Fruit fly (Drosophila melanogaster): ENCODE measurements around the gene XNP.
A peak's percentile ranks its signal among the peaks of the same experiment; 100 is the strongest.

Gene XNP

dm6 chr3R:25451832-25452231 is 30.8 kb downstream of the XNP start (continued):
- peak in 1 of 3 experiments; percentile 28 for TF ChIP-seq lola (GFP tag; optimal IDR thresholded peaks at IDR 0.05)
- no peak for TF ChIP-seq CG10267 (tag; optimal IDR thresholded peaks at IDR 0.05)
- TF ChIP-seq dmrt11E (tag; optimal IDR thresholded peaks at IDR 0.05) = peak; percentile 41
- no peak for TF ChIP-seq cad (GFP tag; optimal IDR thresholded peaks at IDR 0.05)
- TF ChIP-seq H2.0 (GFP tag; IDR thresholded peaks at IDR 0.05) = no peak
- no peak for TF ChIP-seq tio (GFP tag; optimal IDR thresholded peaks at IDR 0.05)
- TF ChIP-seq CG17361 (GFP tag; IDR thresholded peaks at IDR 0.05) = 0 out of 3 replicates have a peak, but pooled peaks have one; percentile 28
- TF ChIP-seq CG12155 (GFP tag; optimal IDR thresholded peaks at IDR 0.05) = no peak
- TF ChIP-seq CG12942 (GFP tag; optimal IDR thresholded peaks at IDR 0.05) = no peak
- no peak for TF ChIP-seq CG8359 (GFP tag; optimal IDR thresholded peaks at IDR 0.05; ENCODE audit: borderline replicate concordance)
- TF ChIP-seq trem (tag; optimal IDR thresholded peaks at IDR 0.05) = peak; percentile 6
- no peak for TF ChIP-seq CG17568 (GFP tag; optimal IDR thresholded peaks at IDR 0.05)
- TF ChIP-seq Ssrp (tag; optimal IDR thresholded peaks at IDR 0.05) = no peak
- TF ChIP-seq H15 (GFP tag; IDR thresholded peaks at IDR 0.05) = no peak
- no peak for TF ChIP-seq bab2 (GFP tag; optimal IDR thresholded peaks at IDR 0.05)
- TF ChIP-seq CG10209 (GFP tag; optimal IDR thresholded peaks at IDR 0.05) = no peak
- TF ChIP-seq gem (tag; optimal IDR thresholded peaks at IDR 0.05) = peak; percentile 47
- TF ChIP-seq CG16779 (GFP tag; IDR thresholded peaks at IDR 0.05) = no peak
- peak; percentile 54 for TF ChIP-seq CG18599 (GFP tag; optimal IDR thresholded peaks at IDR 0.05)
- TF ChIP-seq CG18262 (tag; optimal IDR thresholded peaks at IDR 0.05) = peak; percentile 48
- TF ChIP-seq Chrac-16 (GFP tag; optimal IDR thresholded peaks at IDR 0.05) = no peak
- TF ChIP-seq org-1 (GFP tag; optimal IDR thresholded peaks at IDR 0.05) = peak; percentile 13
- TF ChIP-seq lov (optimal IDR thresholded peaks at IDR 0.05) = no peak
- no peak for TF ChIP-seq lov (GFP tag; IDR thresholded peaks at IDR 0.05)
- no peak for TF ChIP-seq chinmo (GFP tag; IDR thresholded peaks at IDR 0.05; ENCODE audit: partially characterized antibody)
- TF ChIP-seq Hey (tag; optimal IDR thresholded peaks at IDR 0.05) = no peak
- no peak for TF ChIP-seq CG14014 (GFP tag; IDR thresholded peaks at IDR 0.05)
- no peak for TF ChIP-seq CG18011 (GFP tag; optimal IDR thresholded peaks at IDR 0.05)
- no peak for TF ChIP-seq E2f2 (GFP tag; IDR thresholded peaks at IDR 0.05)
- no peak for TF ChIP-seq CG1647 (GFP tag; optimal IDR thresholded peaks at IDR 0.05)
- no peak for TF ChIP-seq Optix (GFP tag; IDR thresholded peaks at IDR 0.05)
- TF ChIP-seq Xrp1 (GFP tag; IDR thresholded peaks at IDR 0.05) = peak; percentile 43; the same call in 1 of the 2 replicates
- no peak for TF ChIP-seq Gsc (GFP tag; IDR thresholded peaks at IDR 0.05)
- TF ChIP-seq pan (optimal IDR thresholded peaks at IDR 0.05) = no peak
- TF ChIP-seq pan (GFP tag; optimal IDR thresholded peaks at IDR 0.05 in 1 of 2, IDR thresholded peaks at IDR 0.05 in 1 of 2) = peak in 1 of 2 experiments; percentile 14
- TF ChIP-seq Sox102F (GFP tag; optimal IDR thresholded peaks at IDR 0.05) = peak; percentile 8
- no peak for TF ChIP-seq abd-A (tag; optimal IDR thresholded peaks at IDR 0.05)
- TF ChIP-seq CG10979 (tag; optimal IDR thresholded peaks at IDR 0.05) = peak; percentile 20
- no peak for TF ChIP-seq CG31224 (GFP tag; IDR thresholded peaks at IDR 0.05)
- TF ChIP-seq row (GFP tag; IDR thresholded peaks at IDR 0.05) = peak; percentile 45; the same call in 2 of the 3 replicates
- peak; percentile 9 for TF ChIP-seq CG15514 (GFP tag; optimal IDR thresholded peaks at IDR 0.05)
- no peak for TF ChIP-seq CG6854 (GFP tag; optimal IDR thresholded peaks at IDR 0.05)
- no peak for TF ChIP-seq odd (GFP tag; optimal IDR thresholded peaks at IDR 0.05)
- no peak for TF ChIP-seq gt (GFP tag; IDR thresholded peaks at IDR 0.05)
- no peak for TF ChIP-seq zf30C (GFP tag; optimal IDR thresholded peaks at IDR 0.05)
- no peak for TF ChIP-seq ATbp (GFP tag; optimal IDR thresholded peaks at IDR 0.05)
- TF ChIP-seq hkb (optimal IDR thresholded peaks at IDR 0.05) = no peak
- TF ChIP-seq hkb (GFP tag; IDR thresholded peaks at IDR 0.05) = no peak
- peak; percentile 32 for TF ChIP-seq CG9727 (GFP tag; optimal IDR thresholded peaks at IDR 0.05)
- TF ChIP-seq CG17829 (tag; optimal IDR thresholded peaks at IDR 0.05) = peak; percentile 26
- TF ChIP-seq CG10147 (GFP tag; optimal IDR thresholded peaks at IDR 0.05) = peak; percentile 3

Data from whole organism, embryonic.